Fruit fly (Drosophila melanogaster) whole organism, embryonic: Measurements from ENCODE around the gene CG14442.

ENCODE experiments used
- Bdp1 ChIP-seq: fragments of 200-800 bp; sonication (Bioruptor generic); optimal IDR thresholded peaks from 3 replicates; lab custom pipeline; 2016; ENCODE audit warnings: missing biosample characterization, missing genetic modification characterization
- CG10209 ChIP-seq: fragments of 200-800 bp; sonication (Bioruptor generic); optimal IDR thresholded peaks from 3 replicates; lab custom pipeline; 2017; ENCODE audit warnings: missing biosample characterization, mild to moderate bottlenecking, missing genetic modification characterization, missing genetic modification reagents
- CG10654 ChIP-seq: fragments of 200-800 bp; sonication (Bioruptor generic); optimal IDR thresholded peaks from 2 replicates; lab custom pipeline; 2016; ENCODE audit warnings: missing biosample characterization, missing genetic modification characterization
- CG11696 ChIP-seq: fragments of 200-800 bp; sonication (Bioruptor generic); IDR thresholded peaks from 2 replicates; pipeline ENCODE4 v1.3.6; 2022; ENCODE audit warnings: missing biosample characterization, missing genetic modification characterization
- CG11723 ChIP-seq: fragments of 200-800 bp; sonication (Bioruptor generic); optimal IDR thresholded peaks from 2 replicates; lab custom pipeline; 2017; ENCODE audit warnings: missing biosample characterization, mild to moderate bottlenecking, missing genetic modification characterization
- CG14050 ChIP-seq: fragments of 200-800 bp; sonication (Bioruptor generic); IDR thresholded peaks from 3 replicates; pipeline ENCODE4 v1.3.6; 2022; ENCODE audit warnings: missing biosample characterization, missing genetic modification characterization
- CG1529 ChIP-seq: fragments of 200-800 bp; sonication (Bioruptor generic); optimal IDR thresholded peaks from 3 replicates; lab custom pipeline; 2018; ENCODE audit warnings: missing biosample characterization, missing genetic modification characterization
- CG17361 ChIP-seq: fragments of 200-800 bp; sonication (Bioruptor generic); IDR thresholded peaks from 3 replicates; pipeline ENCODE4 v1.3.6; 2022; ENCODE audit warnings: missing biosample characterization, missing genetic modification characterization
- CG18476 ChIP-seq: fragments of 200-800 bp; sonication (Bioruptor generic); optimal IDR thresholded peaks from 2 replicates; lab custom pipeline; 2016; ENCODE audit warnings: missing biosample characterization, mild to moderate bottlenecking, missing genetic modification characterization
- CG2116 ChIP-seq: fragments of 200-800 bp; sonication (Bioruptor generic); optimal IDR thresholded peaks from 3 replicates; lab custom pipeline; 2018; ENCODE audit warnings: missing biosample characterization, mild to moderate bottlenecking, missing genetic modification characterization
- CG33557 ChIP-seq: fragments of 200-800 bp; sonication (Bioruptor generic); optimal IDR thresholded peaks from 2 replicates; lab custom pipeline; 2019; ENCODE audit warnings: missing biosample characterization, mild to moderate bottlenecking, missing genetic modification characterization, moderate library complexity
- CG34224 ChIP-seq: fragments of 200-800 bp; sonication (Bioruptor generic); IDR thresholded peaks from 3 replicates; pipeline ENCODE4 v1.3.6; 2022; ENCODE audit warnings: missing biosample characterization, missing genetic modification characterization; ENCODE audit not compliant: partially characterized antibody
- CG3838 ChIP-seq: fragments of 200-800 bp; sonication (Bioruptor generic); optimal IDR thresholded peaks from 3 replicates; lab custom pipeline; 2016; ENCODE audit warnings: missing biosample characterization, missing genetic modification characterization
- CG3847 ChIP-seq: fragments of 200-800 bp; sonication (Bioruptor generic); IDR thresholded peaks from 2 replicates; pipeline ENCODE4 v1.3.6; 2022; ENCODE audit warnings: missing biosample characterization, missing genetic modification characterization
- CG6272 ChIP-seq: fragments of 200-800 bp; sonication (Bioruptor generic); IDR thresholded peaks from 2 replicates; pipeline ENCODE4 v1.3.6; 2022; ENCODE audit warnings: missing biosample characterization, missing genetic modification characterization
- CG7556 ChIP-seq: fragments of 200-800 bp; sonication (Bioruptor generic); optimal IDR thresholded peaks from 2 replicates; lab custom pipeline; 2017; ENCODE audit warnings: missing biosample characterization, mild to moderate bottlenecking, missing genetic modification characterization
- CG9437 ChIP-seq: fragments of 200-800 bp; sonication (Bioruptor generic); optimal IDR thresholded peaks from 2 replicates; lab custom pipeline; 2018; ENCODE audit warnings: missing biosample characterization, mild to moderate bottlenecking, missing genetic modification characterization
- Dll ChIP-seq: fragments of 200-800 bp; sonication (Bioruptor generic); IDR thresholded peaks from 4 replicates; pipeline ENCODE4 v1.3.6; 2022; ENCODE audit warnings: missing biosample characterization, missing genetic modification characterization; ENCODE audit not compliant: partially characterized antibody
- Elba2 ChIP-seq: fragments of 200-800 bp; sonication (Bioruptor generic); optimal IDR thresholded peaks from 3 replicates; lab custom pipeline; 2016; ENCODE audit warnings: missing biosample characterization, missing genetic modification characterization
- MESR4 ChIP-seq: fragments of 200-800 bp; sonication (Bioruptor generic); optimal IDR thresholded peaks from 2 replicates; lab custom pipeline; 2018; ENCODE audit warnings: missing biosample characterization, mild to moderate bottlenecking, missing genetic modification characterization, moderate library complexity
- Mad ChIP-seq: fragments of 200-800 bp; sonication (Bioruptor generic); optimal IDR thresholded peaks from 2 replicates; lab custom pipeline; 2016; ENCODE audit warnings: missing biosample characterization, missing genetic modification characterization
- Oaz ChIP-seq: fragments of 200-800 bp; sonication (Bioruptor generic); IDR thresholded peaks from 2 replicates; pipeline ENCODE4 v1.3.6; 2022; ENCODE audit warnings: missing biosample characterization, missing genetic modification characterization
- Opbp ChIP-seq: fragments of 200-800 bp; sonication (Bioruptor generic); IDR thresholded peaks from 3 replicates; pipeline ENCODE4 v1.3.6; 2022; ENCODE audit warnings: missing biosample characterization, missing genetic modification characterization; ENCODE audit not compliant: partially characterized antibody
- Scr ChIP-seq: fragments of 200-800 bp; sonication (Bioruptor generic); IDR thresholded peaks from 2 replicates; pipeline ENCODE4 v1.3.6; 2022; ENCODE audit warnings: missing biosample characterization, missing genetic modification characterization; ENCODE audit not compliant: partially characterized antibody
- ab ChIP-seq: fragments of 200-800 bp; sonication (Bioruptor generic); optimal IDR thresholded peaks from 2 replicates; lab custom pipeline; 2016; ENCODE audit warnings: missing biosample characterization, missing genetic modification characterization
- ac ChIP-seq: fragments of 200-800 bp; sonication (Bioruptor generic); optimal IDR thresholded peaks from 3 replicates; lab custom pipeline; 2017; ENCODE audit warnings: missing biosample characterization, mild to moderate bottlenecking, missing genetic modification characterization
- az2 ChIP-seq: fragments of 200-800 bp; sonication (Bioruptor generic); optimal IDR thresholded peaks from 3 replicates; lab custom pipeline; 2016; ENCODE audit warnings: missing biosample characterization, missing genetic modification characterization
- bowl ChIP-seq: fragments of 200-800 bp; sonication (Bioruptor generic); IDR thresholded peaks from 2 replicates; pipeline ENCODE4 v1.3.6; 2022; ENCODE audit warnings: missing biosample characterization, missing genetic modification characterization
- btn ChIP-seq: fragments of 200-800 bp; sonication (Bioruptor generic); optimal IDR thresholded peaks from 2 replicates; lab custom pipeline; 2016; ENCODE audit warnings: missing biosample characterization, missing genetic modification characterization
- disco-r ChIP-seq: fragments of 200-800 bp; sonication (Bioruptor generic); optimal IDR thresholded peaks from 2 replicates; lab custom pipeline; 2016; ENCODE audit warnings: missing biosample characterization, missing genetic modification characterization
- dpn ChIP-seq, 2 experiments: fragments of 200-800 bp; sonication (Bioruptor generic); optimal IDR thresholded peaks; 3 replicates each; lab custom pipeline; 2016; ENCODE audit warnings: missing biosample characterization in 2 of 2, missing genetic modification characterization in 2 of 2
- fd96Cb ChIP-seq: fragments of 200-800 bp; sonication (Bioruptor generic); optimal IDR thresholded peaks from 2 replicates; lab custom pipeline; 2018; ENCODE audit warnings: missing biosample characterization, mild to moderate bottlenecking, missing genetic modification characterization, moderate library complexity
- h ChIP-seq: fragments of >200 bp; optimal IDR thresholded peaks from 2 replicates; lab custom pipeline; 2017
- inv ChIP-seq: fragments of 200-800 bp; sonication (Bioruptor generic); IDR thresholded peaks from 2 replicates; pipeline ENCODE4 v1.3.6; 2022; ENCODE audit warnings: missing biosample characterization, missing genetic modification characterization; ENCODE audit not compliant: partially characterized antibody
- knrl ChIP-seq: fragments of 200-800 bp; sonication (Bioruptor generic); IDR thresholded peaks from 3 replicates; pipeline ENCODE4 v1.3.6; 2022; ENCODE audit warnings: missing biosample characterization, missing genetic modification characterization; ENCODE audit not compliant: partially characterized antibody
- lov ChIP-seq, 2 experiments: fragments of 200-800 bp in 1 of 2; fragments of >200 bp in 1 of 2; sonication (Bioruptor generic) in 1 of 2; IDR thresholded peaks in 1 of 2; optimal IDR thresholded peaks in 1 of 2; 2 replicates in 1 of 2; 3 replicates in 1 of 2; pipeline versions ENCODE4 v1.3.6 to Lab custom; 2017 to 2022; ENCODE audit warnings: missing biosample characterization in 1 of 2, missing genetic modification characterization in 1 of 2
- mirr ChIP-seq: fragments of 200-800 bp; sonication (Bioruptor generic); optimal IDR thresholded peaks from 3 replicates; lab custom pipeline; 2018; ENCODE audit warnings: missing biosample characterization, mild to moderate bottlenecking, missing genetic modification characterization
- nerfin-2 ChIP-seq: fragments of 200-800 bp; sonication (Bioruptor generic); IDR thresholded peaks from 2 replicates; pipeline ENCODE4 v1.3.6; 2022; ENCODE audit warnings: missing biosample characterization, missing genetic modification characterization; ENCODE audit not compliant: partially characterized antibody
- nom ChIP-seq: fragments of 200-800 bp; sonication (Bioruptor generic); optimal IDR thresholded peaks from 2 replicates; lab custom pipeline; 2017; ENCODE audit warnings: missing biosample characterization, missing genetic modification characterization, mild to moderate bottlenecking, moderate library complexity, missing genetic modification reagents
- otp ChIP-seq: fragments of 200-800 bp; sonication (Bioruptor generic); IDR thresholded peaks from 3 replicates; pipeline ENCODE4, ENCODE4 v1.3.6; 2022; ENCODE audit warnings: missing biosample characterization, missing genetic modification characterization
- pho ChIP-seq: fragments of 200-800 bp; sonication (Bioruptor generic); optimal IDR thresholded peaks from 2 replicates; lab custom pipeline; 2016; ENCODE audit warnings: missing biosample characterization, missing genetic modification characterization
- pros ChIP-seq: fragments of 200-800 bp; sonication (Bioruptor generic); optimal IDR thresholded peaks from 3 replicates; lab custom pipeline; 2019; ENCODE audit warnings: missing biosample characterization, mild to moderate bottlenecking, missing genetic modification characterization, moderate library complexity
- ro ChIP-seq: fragments of 200-800 bp; sonication (Bioruptor generic); IDR thresholded peaks from 2 replicates; pipeline ENCODE4 v1.3.6; 2022; ENCODE audit warnings: missing biosample characterization, missing genetic modification characterization
- sens-2 ChIP-seq: fragments of 200-800 bp; sonication (Bioruptor generic); IDR thresholded peaks from 2 replicates; pipeline ENCODE4 v1.3.6; 2022; ENCODE audit warnings: missing biosample characterization, missing genetic modification characterization
- sr ChIP-seq: fragments of 200-800 bp; sonication (Bioruptor generic); IDR thresholded peaks from 3 replicates; pipeline ENCODE4 v1.3.6; 2022; ENCODE audit warnings: missing biosample characterization, missing genetic modification characterization
- sug ChIP-seq: fragments of 200-800 bp; optimal IDR thresholded peaks from 2 replicates; lab custom pipeline; 2019; ENCODE audit warnings: missing biosample characterization, mild to moderate bottlenecking, missing genetic modification characterization, moderate library complexity
- tll ChIP-seq, 2 experiments: fragments of 200-800 bp in 1 of 2; fragments of >200 bp in 1 of 2; sonication (Bioruptor generic) in 1 of 2; optimal IDR thresholded peaks; 2 replicates each; lab custom pipeline; 2017 to 2019; ENCODE audit warnings: missing biosample characterization in 2 of 2, missing genetic modification characterization in 2 of 2, mild to moderate bottlenecking in 1 of 2, moderate library complexity in 1 of 2
- zfh2 ChIP-seq: fragments of 200-800 bp; sonication (Bioruptor generic); optimal IDR thresholded peaks from 2 replicates; lab custom pipeline; 2016; ENCODE audit warnings: missing biosample characterization, missing genetic modification characterization

Gene CG14442

dm6 chrX:6673637-6674487 lies 20.9 kb downstream of the CG14442 start, which contains the start of the genes CG3198 and Mcm6 (continued):
- TF ChIP-seq nerfin-2 (GFP tag; lab: Robert Waterston, UW): no peak; the same call in 1 of the 2 replicates
- no peak for TF ChIP-seq CG7556 (GFP tag; lab: Kevin White, UChicago)
- no peak for TF ChIP-seq mirr (GFP tag; lab: Kevin White, UChicago)
- TF ChIP-seq CG33557: no peak
- TF ChIP-seq ac: no peak
- TF ChIP-seq pros (GFP tag; lab: Kevin White, UChicago): no peak
- TF ChIP-seq fd96Cb (tag; lab: Kevin White, UChicago): no peak
- no peak for TF ChIP-seq Bdp1 (GFP tag; lab: Kevin White, UChicago)
- no peak for TF ChIP-seq CG11723 (GFP tag; lab: Kevin White, UChicago)
- TF ChIP-seq CG18476 (GFP tag; lab: Kevin White, UChicago): no peak
- TF ChIP-seq CG17361 (GFP tag; lab: Robert Waterston, UW): no peak
- TF ChIP-seq CG10209 (GFP tag; lab: Kevin White, UChicago): no peak
- peak; percentile 77 for TF ChIP-seq CG34224
- TF ChIP-seq dpn (GFP tag; optimal IDR thresholded peaks at IDR 0.05; lab: Kevin White, UChicago): no peak
- TF ChIP-seq disco-r (GFP tag; lab: Kevin White, UChicago): no peak
- TF ChIP-seq btn: no peak
- no peak for TF ChIP-seq h (lab: Kevin White, UChicago)
- TF ChIP-seq sr (GFP tag; lab: Robert Waterston, UW): peak; percentile 62; the same call in 2 of the 3 replicates
- no peak for TF ChIP-seq nom (GFP tag; lab: Kevin White, UChicago)
- peak; percentile 74 for TF ChIP-seq Scr
- no peak for TF ChIP-seq CG11696 (GFP tag; lab: Robert Waterston, UW)
- 0 out of 3 replicates have a peak, but pooled peaks have one; percentile 40 for TF ChIP-seq Opbp (GFP tag; lab: Robert Waterston, UW)
- TF ChIP-seq CG14050 (GFP tag; lab: Robert Waterston, UW): no peak
- no peak for TF ChIP-seq CG3838
- TF ChIP-seq sens-2 (GFP tag; lab: Robert Waterston, UW): no peak
- peak; percentile 66 for TF ChIP-seq CG3847 (GFP tag; lab: Robert Waterston, UW)
- TF ChIP-seq MESR4 (GFP tag; lab: Kevin White, UChicago): peak; percentile 81
- peak; percentile 22 for TF ChIP-seq CG9437 (GFP tag; lab: Kevin White, UChicago)
- TF ChIP-seq ro: no peak
- no peak for TF ChIP-seq zfh2
- TF ChIP-seq knrl: peak; percentile 65; the same call in 2 of the 3 replicates
- no peak for TF ChIP-seq CG1529 (GFP tag; lab: Kevin White, UChicago)
- TF ChIP-seq Dll (GFP tag; lab: Robert Waterston, UW): peak; percentile 77
- TF ChIP-seq CG6272 (GFP tag; lab: Robert Waterston, UW): no peak
- no peak for TF ChIP-seq Elba2 (GFP tag; lab: Kevin White, UChicago)
- peak; percentile 7 for TF ChIP-seq sug (tag; lab: Kevin White, UChicago)
- no peak for TF ChIP-seq lov (optimal IDR thresholded peaks at IDR 0.05; lab: Kevin White, UChicago)
- no peak for TF ChIP-seq lov (GFP tag; IDR thresholded peaks at IDR 0.05; lab: Robert Waterston, UW)
- TF ChIP-seq otp: no peak
- TF ChIP-seq tll (GFP tag; optimal IDR thresholded peaks at IDR 0.05; lab: Kevin White, UChicago): no peak
- no peak for TF ChIP-seq Mad (GFP tag; lab: Kevin White, UChicago)
- no peak for TF ChIP-seq bowl (GFP tag; lab: Robert Waterston, UW)
- TF ChIP-seq pho (GFP tag; lab: Kevin White, UChicago): no peak
- peak; percentile 52 for TF ChIP-seq CG2116
- TF ChIP-seq Oaz: no peak
- no peak for TF ChIP-seq CG10654
- TF ChIP-seq ab (GFP tag; lab: Kevin White, UChicago): no peak
- TF ChIP-seq inv (GFP tag; lab: Robert Waterston, UW): peak; percentile 50; the same call in 1 of the 2 replicates
- TF ChIP-seq az2: no peak
